Worm (Caenorhabditis elegans) whole organism, young adult: ENCODE data around the gene lgc-22.

Experiments used
- B0261.1 ChIP-seq: sonication (generic microtip); optimal IDR thresholded peaks from 2 replicates; lab custom pipeline; 2016; ENCODE audit warnings: mild to moderate bottlenecking, missing genetic modification characterization, moderate library complexity, missing compliant biosample characterization
- B0336.3 ChIP-seq: fragments of 200-800 bp; sonication (Bioruptor generic); IDR thresholded peaks from 2 replicates; pipeline ENCODE4 v1.3.6; 2022; ENCODE audit warnings: missing genetic modification characterization, missing compliant biosample characterization
- C17E4.6 ChIP-seq: fragments of 200-800 bp; sonication (Bioruptor generic); IDR thresholded peaks from 2 replicates; pipeline ENCODE4 v1.3.6; 2022; ENCODE audit warnings: missing genetic modification reagents, missing genetic modification characterization, missing compliant biosample characterization
- D2030.7 ChIP-seq: fragments of 200-800 bp; sonication (Bioruptor generic); IDR thresholded peaks from 2 replicates; pipeline ENCODE4 v1.3.6; 2022; ENCODE audit warnings: missing genetic modification reagents, missing genetic modification characterization, missing compliant biosample characterization
- F37B4.10 ChIP-seq: fragments of 200-800 bp; sonication (Bioruptor generic); IDR thresholded peaks from 2 replicates; pipeline ENCODE4 v1.3.6; 2022; ENCODE audit warnings: missing genetic modification characterization, missing compliant biosample characterization
- F57A8.1 ChIP-seq: fragments of 200-800 bp; sonication (Bioruptor generic); optimal IDR thresholded peaks from 2 replicates; lab custom pipeline; 2018; ENCODE audit warnings: mild to moderate bottlenecking, missing genetic modification characterization, moderate library complexity, missing compliant biosample characterization
- aptf-3 ChIP-seq: fragments of 200-800 bp; sonication (Bioruptor generic); IDR thresholded peaks from 2 replicates; pipeline ENCODE4 v1.3.6; 2022; ENCODE audit warnings: missing genetic modification characterization, missing compliant biosample characterization
- atf-7 ChIP-seq: sonication (generic microtip); optimal IDR thresholded peaks from 2 replicates; lab custom pipeline; 2017; ENCODE audit warnings: mild to moderate bottlenecking, missing genetic modification characterization, missing compliant biosample characterization
- athp-1 ChIP-seq: sonication (generic microtip); optimal IDR thresholded peaks from 2 replicates; lab custom pipeline; 2017; ENCODE audit warnings: mild to moderate bottlenecking, missing genetic modification characterization, missing compliant biosample characterization
- attf-5 ChIP-seq: fragments of 200-800 bp; sonication (Bioruptor generic); optimal IDR thresholded peaks from 2 replicates; lab custom pipeline; 2018; ENCODE audit warnings: mild to moderate bottlenecking, missing genetic modification characterization, missing compliant biosample characterization
- bed-1 ChIP-seq: fragments of 200-800 bp; sonication (Bioruptor generic); IDR thresholded peaks from 2 replicates; pipeline ENCODE4 v1.3.6; 2022; ENCODE audit warnings: missing genetic modification reagents, missing genetic modification characterization, missing compliant biosample characterization
- cebp-1 ChIP-seq, 2 experiments: fragments of 200-800 bp in 1 of 2; sonication (Bioruptor generic) in 1 of 2; sonication (generic microtip) in 1 of 2; IDR thresholded peaks in 1 of 2; optimal IDR thresholded peaks in 1 of 2; 2 replicates each; pipeline versions ENCODE4 v1.3.6 to Lab custom; 2017 to 2022; ENCODE audit warnings: missing compliant biosample characterization in 2 of 2, missing genetic modification characterization in 2 of 2, mild to moderate bottlenecking in 1 of 2, missing genetic modification reagents in 1 of 2, moderate library complexity in 1 of 2
- ceh-100 ChIP-seq: fragments of 200-800 bp; sonication (Bioruptor generic); IDR thresholded peaks from 2 replicates; pipeline ENCODE4 v1.3.6; 2022; ENCODE audit warnings: missing genetic modification reagents, missing genetic modification characterization, missing compliant biosample characterization
- ceh-91 ChIP-seq: fragments of 200-800 bp; sonication (Bioruptor generic); IDR thresholded peaks from 2 replicates; pipeline ENCODE4 v1.3.6; 2022; ENCODE audit warnings: missing genetic modification reagents, missing genetic modification characterization, missing compliant biosample characterization
- dpff-1 ChIP-seq: sonication (generic microtip); optimal IDR thresholded peaks from 2 replicates; lab custom pipeline; 2017; ENCODE audit warnings: mild to moderate bottlenecking, missing genetic modification characterization, missing compliant biosample characterization
- egl-18 ChIP-seq: fragments of 200-800 bp; sonication (Bioruptor generic); IDR thresholded peaks from 2 replicates; pipeline ENCODE4 v1.3.6; 2022; ENCODE audit warnings: missing genetic modification reagents, missing genetic modification characterization, missing compliant biosample characterization
- egl-44 ChIP-seq: fragments of 200-800 bp; sonication (Bioruptor generic); IDR thresholded peaks from 2 replicates; pipeline ENCODE4 v1.3.6; 2022; ENCODE audit warnings: missing genetic modification reagents, missing genetic modification characterization, missing compliant biosample characterization
- gei-17 ChIP-seq: fragments of 200-800 bp; sonication (Bioruptor generic); optimal IDR thresholded peaks from 2 replicates; lab custom pipeline; 2018; ENCODE audit warnings: mild to moderate bottlenecking, missing genetic modification characterization, missing compliant biosample characterization
- him-1 ChIP-seq: sonication (generic microtip); optimal IDR thresholded peaks from 2 replicates; lab custom pipeline; 2016; ENCODE audit warnings: missing genotype, missing genetic modification reagents, missing genetic modification characterization, missing compliant biosample characterization
- hlh-26 ChIP-seq: fragments of 200-800 bp; sonication (Bioruptor generic); conservative IDR thresholded peaks from 2 replicates; pipeline ENCODE4 v1.3.6; 2022; ENCODE audit warnings: missing genetic modification reagents, missing genetic modification characterization, missing compliant biosample characterization
- hmg-1.2 ChIP-seq: fragments of 200-800 bp; sonication (Bioruptor generic); IDR thresholded peaks from 2 replicates; pipeline ENCODE4 v1.3.6; 2022; ENCODE audit warnings: missing genetic modification reagents, missing genetic modification characterization, missing compliant biosample characterization
- lin-54 ChIP-seq: fragments of 200-800 bp; sonication (Bioruptor generic); optimal IDR thresholded peaks from 2 replicates; lab custom pipeline; 2018; ENCODE audit warnings: mild to moderate bottlenecking, missing genetic modification characterization, missing compliant biosample characterization
- lir-1 ChIP-seq: fragments of 200-800 bp; sonication (Bioruptor generic); conservative IDR thresholded peaks from 2 replicates; pipeline ENCODE4 v1.3.6; 2022; ENCODE audit warnings: missing genetic modification reagents, missing genetic modification characterization, missing compliant biosample characterization
- madf-3 ChIP-seq: fragments of 200-800 bp; sonication (Bioruptor generic); IDR thresholded peaks from 2 replicates; pipeline ENCODE4 v1.3.6; 2022; ENCODE audit warnings: missing genetic modification reagents, missing genetic modification characterization, missing compliant biosample characterization
- madf-8 ChIP-seq: fragments of 200-800 bp; sonication (Bioruptor generic); conservative IDR thresholded peaks from 2 replicates; pipeline ENCODE4 v1.3.6; 2022; ENCODE audit warnings: missing genetic modification reagents, missing genetic modification characterization, missing compliant biosample characterization
- nfya-2 ChIP-seq: fragments of 200-800 bp; sonication (Bioruptor generic); IDR thresholded peaks from 2 replicates; pipeline ENCODE4 v1.3.6; 2022; ENCODE audit warnings: missing genetic modification reagents, missing genetic modification characterization, missing compliant biosample characterization
- nhr-120 ChIP-seq: fragments of 200-800 bp; sonication (Bioruptor generic); IDR thresholded peaks from 2 replicates; pipeline ENCODE4 v1.3.6; 2022; ENCODE audit warnings: missing genetic modification characterization, missing compliant biosample characterization
- nhr-27 ChIP-seq: fragments of 200-800 bp; sonication (Bioruptor generic); optimal IDR thresholded peaks from 2 replicates; lab custom pipeline; 2018; ENCODE audit warnings: mild to moderate bottlenecking, missing genetic modification characterization, moderate library complexity, missing compliant biosample characterization
- nhr-80 ChIP-seq: sonication (generic microtip); optimal IDR thresholded peaks from 2 replicates; lab custom pipeline; 2016; ENCODE audit warnings: missing genetic modification characterization, missing compliant biosample characterization
- nhr-90 ChIP-seq: sonication (generic microtip); optimal IDR thresholded peaks from 2 replicates; lab custom pipeline; 2016; ENCODE audit warnings: missing genotype, mild to moderate bottlenecking, missing genetic modification characterization, missing compliant biosample characterization
- pbrm-1 ChIP-seq: fragments of 200-800 bp; sonication (Bioruptor generic); IDR thresholded peaks from 2 replicates; pipeline ENCODE4 v1.3.6; 2022; ENCODE audit warnings: missing genetic modification reagents, missing genetic modification characterization, missing compliant biosample characterization
- pha-4 ChIP-seq: fragments of 150-350 bp; sonication (generic microtip); optimal IDR thresholded peaks from 2 replicates; lab custom pipeline; 2014; ENCODE audit warnings: missing biosample characterization, missing genetic modification reagents, missing genetic modification characterization
- sptf-2 ChIP-seq: fragments of 200-800 bp; sonication (Bioruptor generic); optimal IDR thresholded peaks from 2 replicates; lab custom pipeline; 2018; ENCODE audit warnings: mild to moderate bottlenecking, missing genetic modification characterization, missing compliant biosample characterization
- unc-130 ChIP-seq: sonication (generic microtip); optimal IDR thresholded peaks from 2 replicates; lab custom pipeline; 2016; ENCODE audit warnings: missing genetic modification reagents, missing genetic modification characterization, missing compliant biosample characterization
- unc-62 ChIP-seq: fragments of 150-350 bp; optimal IDR thresholded peaks from 2 replicates; lab custom pipeline; 2014; ENCODE audit warnings: missing biosample characterization, missing genetic modification reagents, missing genetic modification characterization
- xnd-1 ChIP-seq: sonication (generic microtip); optimal IDR thresholded peaks from 2 replicates; lab custom pipeline; 2016; ENCODE audit warnings: missing genotype, missing genetic modification reagents, missing genetic modification characterization, missing compliant biosample characterization
- ztf-18 ChIP-seq: sonication (generic microtip); optimal IDR thresholded peaks from 2 replicates; lab custom pipeline; 2016; ENCODE audit warnings: missing genotype, mild to moderate bottlenecking, missing genetic modification characterization, missing compliant biosample characterization
- ztf-22 ChIP-seq: fragments of 200-800 bp; sonication (Bioruptor generic); optimal IDR thresholded peaks from 2 replicates; lab custom pipeline; 2018; ENCODE audit warnings: mild to moderate bottlenecking, missing genetic modification characterization, moderate library complexity, missing compliant biosample characterization
- ztf-28 ChIP-seq: fragments of 200-800 bp; sonication (Bioruptor generic); IDR thresholded peaks from 2 replicates; pipeline ENCODE4 v1.3.6; 2022; ENCODE audit warnings: missing genetic modification reagents, missing genetic modification characterization, missing compliant biosample characterization
- ztf-3 ChIP-seq: fragments of 200-800 bp; sonication (Bioruptor generic); optimal IDR thresholded peaks from 2 replicates; lab custom pipeline; 2018; ENCODE audit warnings: mild to moderate bottlenecking, missing genetic modification characterization, missing compliant biosample characterization

Gene lgc-22

DNA sequence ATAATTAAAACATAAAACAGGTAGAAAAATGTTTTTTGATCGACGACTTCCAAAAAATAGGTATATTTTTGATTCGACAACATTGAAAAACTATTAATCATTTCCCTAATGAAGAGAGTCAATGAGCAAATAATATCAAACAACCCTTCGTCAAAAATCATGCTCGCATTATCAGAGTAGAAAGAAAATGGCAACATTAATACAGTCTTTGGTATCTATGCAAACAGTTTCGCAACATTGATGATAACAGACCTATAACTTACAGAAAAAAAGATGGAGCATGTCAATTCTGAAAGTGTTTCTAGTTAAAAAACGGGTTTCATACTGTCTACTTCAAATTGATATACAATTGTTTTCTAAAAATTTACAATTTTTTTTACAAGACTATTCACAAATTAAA is 16.1 kb upstream of the lgc-22 start:
- no peak for TF ChIP-seq nhr-120 (GFP tag; lab: Robert Waterston, UW)
- peak; percentile 75 for TF ChIP-seq nhr-80 (tag; lab: Kevin White, UChicago)
- TF ChIP-seq cebp-1 (GFP tag; IDR thresholded peaks at IDR 0.05; lab: Robert Waterston, UW), result peak; percentile 22; the same call in 1 of the 2 replicates
- no peak for TF ChIP-seq cebp-1 (tag; optimal IDR thresholded peaks at IDR 0.05; lab: Kevin White, UChicago)

DNA sequence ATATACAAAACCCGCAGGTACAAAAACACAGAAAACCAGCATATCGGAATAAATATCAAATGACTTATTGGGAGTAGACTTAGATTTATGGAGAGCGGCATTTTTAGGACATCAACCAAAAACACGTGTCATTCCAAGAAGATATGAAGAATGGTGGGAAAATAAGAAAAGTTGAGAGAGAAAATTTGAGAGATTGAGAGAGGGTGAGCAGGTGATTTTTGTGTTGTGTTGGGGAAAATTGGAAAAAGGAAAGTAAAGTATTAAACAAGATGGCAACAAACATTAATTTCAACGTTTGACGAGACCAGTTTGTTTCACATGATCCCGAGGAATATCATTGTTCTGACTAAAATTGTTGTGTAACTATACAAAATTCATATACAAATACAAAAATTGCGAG is 12.8 kb upstream of the lgc-22 start, which contains the start of gene srv-4:
srv-4 (minus strand) TSS at position 101 of the 400 bp plus-strand sequence.
- no peak for TF ChIP-seq athp-1 (tag; lab: Kevin White, UChicago)
- no peak for TF ChIP-seq F37B4.10 (GFP tag; lab: Robert Waterston, UW)
- no peak for TF ChIP-seq nhr-27 (tag; lab: Kevin White, UChicago)
- TF ChIP-seq aptf-3 (GFP tag; lab: Robert Waterston, UW), result no peak
- no peak for TF ChIP-seq hlh-26
- no peak for TF ChIP-seq lin-54 (GFP tag; lab: Kevin White, UChicago)

DNA sequence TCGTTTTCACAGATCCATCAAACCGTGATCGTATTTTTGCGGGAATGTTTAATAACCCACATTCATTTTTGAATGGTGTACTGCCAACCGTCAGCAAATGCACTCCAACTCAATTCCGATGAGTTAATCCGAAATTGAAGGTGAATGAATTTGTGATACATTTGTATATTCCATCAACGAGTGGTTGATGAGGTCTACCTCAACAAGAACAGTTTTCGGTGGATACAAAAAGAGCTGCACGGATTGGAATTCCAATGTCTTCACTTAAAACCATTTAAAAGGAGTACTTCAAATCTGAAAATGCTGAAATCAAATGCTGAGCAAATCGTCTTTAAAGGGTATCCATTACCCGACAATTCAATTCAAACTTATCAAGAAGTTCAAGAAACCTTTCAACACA is 11.8 kb upstream of the lgc-22 start, which contains the start of gene F15E6.5:
F15E6.5 (plus strand) TSS at position 301 of the 400 bp plus-strand sequence.
- no peak for TF ChIP-seq him-1 (tag; lab: Kevin White, UChicago)
- TF ChIP-seq nhr-80 (tag; lab: Kevin White, UChicago), result no peak
- no peak for TF ChIP-seq B0336.3
- TF ChIP-seq ztf-3 (GFP tag; lab: Kevin White, UChicago), result no peak
- no peak for TF ChIP-seq nhr-27 (tag; lab: Kevin White, UChicago)
- no peak for TF ChIP-seq ztf-28 (GFP tag; lab: Robert Waterston, UW)
- no peak for TF ChIP-seq xnd-1 (tag; lab: Kevin White, UChicago)
- no peak for TF ChIP-seq unc-62 (GFP tag; lab: Kevin White, UChicago)
- TF ChIP-seq madf-8 (GFP tag; lab: Robert Waterston, UW), result no peak
- no peak for TF ChIP-seq sptf-2
- no peak for TF ChIP-seq egl-18 (GFP tag; lab: Robert Waterston, UW)
- TF ChIP-seq bed-1 (GFP tag; lab: Robert Waterston, UW), result no peak
- no peak for TF ChIP-seq unc-130 (GFP tag; lab: Kevin White, UChicago)
- no peak for TF ChIP-seq hmg-1.2 (GFP tag; lab: Robert Waterston, UW)
- no peak for TF ChIP-seq ceh-100 (GFP tag; lab: Robert Waterston, UW)
- no peak for TF ChIP-seq pbrm-1
- no peak for TF ChIP-seq pha-4 (tag; lab: Kevin White, UChicago)

DNA sequence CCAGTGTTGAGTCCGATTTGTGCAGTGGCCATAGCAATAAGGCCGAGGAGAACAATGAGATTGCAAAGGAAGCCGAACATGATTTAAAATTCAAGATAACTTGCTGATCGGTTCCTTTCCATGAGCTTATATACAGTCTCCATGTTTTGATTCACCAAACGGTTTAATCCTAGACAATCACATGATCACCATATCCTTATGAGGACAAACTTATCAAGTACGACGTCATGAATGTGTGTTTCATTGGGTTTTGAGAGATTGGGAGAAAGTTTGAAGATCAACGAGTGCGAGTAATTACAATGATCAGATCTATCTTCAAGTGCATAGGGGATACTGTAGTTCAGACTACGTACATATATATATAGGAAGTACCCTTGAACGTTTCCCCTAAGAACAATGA is 10.6 kb upstream of the lgc-22 start, which contains the start of gene dct-7:
dct-7 (minus strand) TSS at position 101 of the 400 bp plus-strand sequence.
- TF ChIP-seq C17E4.6 (GFP tag; lab: Robert Waterston, UW) (no peak), egl-44 (GFP tag; lab: Robert Waterston, UW) (no peak), aptf-3 (GFP tag; lab: Robert Waterston, UW) (no peak), hlh-26 (no peak), ztf-22 (GFP tag; lab: Kevin White, UChicago) (no peak), D2030.7 (GFP tag; lab: Robert Waterston, UW) (no peak), B0261.1 (no peak), ztf-3 (GFP tag; lab: Kevin White, UChicago) (no peak), nhr-120 (GFP tag; lab: Robert Waterston, UW) (no peak)
- TF ChIP-seq, all 124 proteins: peak for 0

DNA sequence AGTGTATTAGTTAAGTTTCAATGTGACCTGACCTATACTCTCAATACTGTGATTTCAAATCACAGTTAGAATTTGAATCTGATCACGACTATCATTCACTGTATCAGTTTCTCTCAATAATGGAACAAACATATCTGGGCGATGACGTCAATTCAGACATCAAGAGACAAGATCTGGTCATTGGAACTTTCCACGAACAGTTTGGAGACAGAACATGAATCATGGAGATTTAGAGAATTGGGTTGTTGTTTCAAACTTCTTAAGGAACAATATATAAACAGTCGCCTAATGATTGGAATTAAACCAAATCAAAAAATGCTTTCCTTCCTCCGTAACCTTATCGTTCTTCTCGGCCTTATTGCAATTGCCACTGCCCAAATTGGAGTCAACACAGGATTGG is 9.9 kb upstream of the lgc-22 start, which contains the start of gene F15E6.4:
F15E6.4 (plus strand) TSS at position 301 of the 400 bp plus-strand sequence.
- TF ChIP-seq him-1 (tag; lab: Kevin White, UChicago) (no peak), F57A8.1 (GFP tag; lab: Kevin White, UChicago) (no peak), ztf-18 (tag; lab: Kevin White, UChicago) (no peak), gei-17 (GFP tag; lab: Kevin White, UChicago) (no peak), attf-5 (GFP tag; lab: Kevin White, UChicago) (no peak), ztf-22 (GFP tag; lab: Kevin White, UChicago) (no peak), dpff-1 (tag; lab: Kevin White, UChicago) (no peak), atf-7 (tag; lab: Kevin White, UChicago) (no peak), lir-1 (GFP tag; lab: Robert Waterston, UW) (no peak), nfya-2 (GFP tag; lab: Robert Waterston, UW) (no peak), nhr-90 (tag; lab: Kevin White, UChicago) (no peak), madf-3 (GFP tag; lab: Robert Waterston, UW) (no peak), ceh-91 (no peak)
